Worm (Caenorhabditis elegans) whole organism, early embryonic: ENCODE data around the gene D2062.4.

Source experiments
- B0310.2 ChIP-seq: sonication (generic microtip); optimal IDR thresholded peaks from 2 replicates; lab custom pipeline; 2016; ENCODE audit warnings: mild to moderate bottlenecking, missing genetic modification characterization, missing compliant biosample characterization
- F13C5.2 ChIP-seq: sonication (generic microtip); optimal IDR thresholded peaks from 2 replicates; lab custom pipeline; 2017; ENCODE audit warnings: mild to moderate bottlenecking, missing genetic modification characterization, inconsistent platforms, missing compliant biosample characterization
- aly-1 ChIP-seq: sonication (generic microtip); optimal IDR thresholded peaks from 2 replicates; lab custom pipeline; 2016; ENCODE audit warnings: missing genetic modification characterization, missing compliant biosample characterization
- ama-1 ChIP-seq: fragments of 150-350 bp; optimal IDR thresholded peaks from 2 replicates; lab custom pipeline; 2014
- ceh-13 ChIP-seq: fragments of 200-800 bp; sonication (Bioruptor generic); optimal IDR thresholded peaks from 2 replicates; lab custom pipeline; 2018; ENCODE audit warnings: mild to moderate bottlenecking, missing genetic modification characterization, missing compliant biosample characterization
- ceh-36 ChIP-seq: sonication (generic microtip); optimal IDR thresholded peaks from 2 replicates; lab custom pipeline; 2016; ENCODE audit warnings: missing genetic modification characterization, inconsistent platforms, missing compliant biosample characterization
- ets-7 ChIP-seq: sonication (generic microtip); optimal IDR thresholded peaks from 2 replicates; lab custom pipeline; 2016; ENCODE audit warnings: missing genotype, missing genetic modification characterization, missing compliant biosample characterization
- flt-1 ChIP-seq: fragments of 200-800 bp; sonication (Bioruptor generic); IDR thresholded peaks from 2 replicates; pipeline ENCODE4 v1.3.6; 2022; ENCODE audit warnings: missing genetic modification characterization, missing compliant biosample characterization
- hmbx-1 ChIP-seq: sonication (generic microtip); optimal IDR thresholded peaks from 2 replicates; lab custom pipeline; 2016; ENCODE audit warnings: mild to moderate bottlenecking, missing genetic modification characterization, missing compliant biosample characterization
- hmg-4 ChIP-seq: fragments of 200-800 bp; sonication (Bioruptor generic); optimal IDR thresholded peaks from 2 replicates; lab custom pipeline; 2018; ENCODE audit warnings: mild to moderate bottlenecking, missing genetic modification characterization, missing compliant biosample characterization
- hnd-1 ChIP-seq: sonication (generic microtip); optimal IDR thresholded peaks from 2 replicates; lab custom pipeline; 2016; ENCODE audit warnings: missing genetic modification characterization, missing compliant biosample characterization
- pes-1 ChIP-seq: fragments of 200-800 bp; sonication (Bioruptor generic); IDR thresholded peaks from 2 replicates; pipeline ENCODE4 v1.3.6; 2022; ENCODE audit warnings: missing genetic modification reagents, missing genetic modification characterization, missing compliant biosample characterization
- scrt-1 ChIP-seq: fragments of 200-800 bp; sonication (Bioruptor generic); IDR thresholded peaks from 2 replicates; pipeline ENCODE4 v1.3.6; 2022; ENCODE audit warnings: missing genetic modification characterization, missing compliant biosample characterization
- sea-1 ChIP-seq: fragments of 200-800 bp; sonication (Bioruptor generic); conservative IDR thresholded peaks from 2 replicates; pipeline ENCODE4 v1.3.6; 2022; ENCODE audit warnings: missing genetic modification characterization, missing compliant biosample characterization
- tbx-11 ChIP-seq: fragments of 200-800 bp; sonication (Bioruptor generic); IDR thresholded peaks from 2 replicates; pipeline ENCODE4 v1.3.6; 2022; ENCODE audit warnings: missing genetic modification characterization, missing compliant biosample characterization
- tbx-37 ChIP-seq: fragments of 200-800 bp; sonication (Bioruptor generic); conservative IDR thresholded peaks from 2 replicates; pipeline ENCODE4 v1.3.6; 2022; ENCODE audit warnings: missing genetic modification reagents, missing genetic modification characterization, missing compliant biosample characterization
- tra-4 ChIP-seq: sonication (generic microtip); optimal IDR thresholded peaks from 2 replicates; lab custom pipeline; 2017; ENCODE audit warnings: missing genetic modification characterization, missing compliant biosample characterization

Gene D2062.4

DNA sequence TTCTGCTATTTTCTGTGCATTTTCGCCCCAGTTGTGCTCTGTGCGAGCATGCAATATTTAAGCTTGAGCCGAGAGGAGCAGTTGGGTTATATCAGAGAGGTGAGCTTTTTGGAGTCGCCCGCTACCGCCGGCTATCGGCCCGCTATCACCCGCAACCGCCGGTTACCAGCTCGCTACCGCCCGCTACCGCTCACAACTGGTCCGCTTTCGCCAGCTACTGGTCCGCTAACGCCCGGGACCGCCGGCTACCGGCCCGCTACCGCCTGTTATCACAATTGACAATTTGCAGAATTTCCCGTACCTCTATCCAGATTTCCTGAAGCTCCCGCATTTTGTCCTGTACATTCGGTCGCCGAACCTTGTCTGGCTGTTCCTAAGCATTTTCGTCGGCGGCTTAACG lies 5.2 kb downstream of the D2062.4 start:
- TF ChIP-seq hmbx-1 (tag; lab: Kevin White, UChicago): no peak
- TF ChIP-seq tbx-37: no peak
- no peak for TF ChIP-seq ama-1 (lab: Kevin White, UChicago)
- TF ChIP-seq tra-4 (tag; lab: Kevin White, UChicago): no peak
- no peak for TF ChIP-seq tbx-11 (GFP tag; lab: Robert Waterston, UW)
- no peak for TF ChIP-seq hnd-1
- TF ChIP-seq ceh-13 (GFP tag; lab: Kevin White, UChicago): no peak
- TF ChIP-seq pes-1: no peak
- TF ChIP-seq hmg-4 (GFP tag; lab: Kevin White, UChicago): no peak
- no peak for TF ChIP-seq ets-7
- no peak for TF ChIP-seq sea-1 (GFP tag; lab: Robert Waterston, UW)
- no peak for TF ChIP-seq scrt-1 (GFP tag; lab: Robert Waterston, UW)
- TF ChIP-seq flt-1 (GFP tag; lab: Robert Waterston, UW): no peak
- TF ChIP-seq B0310.2 (tag; lab: Kevin White, UChicago): no peak
- TF ChIP-seq F13C5.2 (tag; lab: Kevin White, UChicago): no peak

DNA sequence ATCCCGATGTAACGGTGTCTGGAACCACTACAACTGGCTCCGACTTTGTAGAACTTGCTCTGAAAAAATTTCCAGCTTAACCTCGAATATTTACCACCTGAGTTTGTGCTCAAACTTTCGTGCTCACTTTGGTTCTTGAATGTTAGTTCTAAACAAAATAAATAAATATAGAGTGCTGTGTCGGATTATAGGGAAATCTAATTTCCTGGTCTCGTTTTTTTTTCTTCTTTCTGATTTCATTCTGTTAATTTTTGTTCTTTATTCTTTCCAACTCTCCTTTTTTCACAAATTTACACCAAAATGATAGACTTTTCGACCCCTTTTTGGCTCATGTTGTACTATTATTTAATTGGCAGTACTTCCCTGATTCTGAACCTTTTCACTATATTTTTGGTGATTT lies 6.1 kb downstream of the D2062.4 start, which contains the start of gene sri-37:
TSS of gene sri-37 (plus strand) at position 301 of the 400 bp plus-strand sequence.
- no peak for TF ChIP-seq tbx-37
- TF ChIP-seq pes-1: no peak
- no peak for TF ChIP-seq ceh-13 (GFP tag; lab: Kevin White, UChicago)
- no peak for TF ChIP-seq hmbx-1 (tag; lab: Kevin White, UChicago)
- no peak for TF ChIP-seq ets-7
- TF ChIP-seq hmg-4 (GFP tag; lab: Kevin White, UChicago): no peak
- no peak for TF ChIP-seq sea-1 (GFP tag; lab: Robert Waterston, UW)
- no peak for TF ChIP-seq ceh-36 (tag; lab: Kevin White, UChicago)
- no peak for TF ChIP-seq tra-4 (tag; lab: Kevin White, UChicago)
- TF ChIP-seq hnd-1: no peak
- no peak for TF ChIP-seq scrt-1 (GFP tag; lab: Robert Waterston, UW)
- no peak for TF ChIP-seq B0310.2 (tag; lab: Kevin White, UChicago)
- TF ChIP-seq tbx-11 (GFP tag; lab: Robert Waterston, UW): no peak
- no peak for TF ChIP-seq F13C5.2 (tag; lab: Kevin White, UChicago)
- no peak for TF ChIP-seq aly-1 (tag; lab: Kevin White, UChicago)
- no peak for TF ChIP-seq flt-1 (GFP tag; lab: Robert Waterston, UW)
- no peak for TF ChIP-seq ama-1 (lab: Kevin White, UChicago)

DNA sequence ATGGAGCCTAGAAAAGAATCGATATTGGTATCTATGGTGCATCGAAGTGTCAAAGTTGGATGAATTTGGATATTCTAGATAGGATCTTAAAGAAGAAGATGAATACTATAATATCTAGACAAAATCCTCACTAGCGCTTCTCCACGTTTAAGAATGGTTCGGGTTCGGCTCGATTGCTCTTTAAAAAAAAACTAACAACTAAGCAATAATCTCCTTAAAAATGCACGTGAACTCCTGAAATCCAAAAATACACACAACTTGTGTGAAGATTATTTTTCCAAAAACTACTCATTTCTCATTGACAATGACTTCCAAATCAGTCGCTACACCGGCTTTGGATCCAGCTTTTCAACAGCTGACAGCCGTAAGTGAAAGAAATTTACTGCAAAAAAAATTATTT lies 8.0 kb downstream of the D2062.4 start, which contains the start of gene D2062.1:
TSS of gene D2062.1 (plus strand) at position 301 of the 400 bp plus-strand sequence.
- TF ChIP-seq hmbx-1 (tag; lab: Kevin White, UChicago) (no peak), B0310.2 (tag; lab: Kevin White, UChicago) (no peak), ceh-13 (GFP tag; lab: Kevin White, UChicago) (no peak), tbx-11 (GFP tag; lab: Robert Waterston, UW) (no peak), ama-1 (lab: Kevin White, UChicago) (no peak), ceh-36 (tag; lab: Kevin White, UChicago) (no peak), hmg-4 (GFP tag; lab: Kevin White, UChicago) (no peak), hnd-1 (no peak)

DNA sequence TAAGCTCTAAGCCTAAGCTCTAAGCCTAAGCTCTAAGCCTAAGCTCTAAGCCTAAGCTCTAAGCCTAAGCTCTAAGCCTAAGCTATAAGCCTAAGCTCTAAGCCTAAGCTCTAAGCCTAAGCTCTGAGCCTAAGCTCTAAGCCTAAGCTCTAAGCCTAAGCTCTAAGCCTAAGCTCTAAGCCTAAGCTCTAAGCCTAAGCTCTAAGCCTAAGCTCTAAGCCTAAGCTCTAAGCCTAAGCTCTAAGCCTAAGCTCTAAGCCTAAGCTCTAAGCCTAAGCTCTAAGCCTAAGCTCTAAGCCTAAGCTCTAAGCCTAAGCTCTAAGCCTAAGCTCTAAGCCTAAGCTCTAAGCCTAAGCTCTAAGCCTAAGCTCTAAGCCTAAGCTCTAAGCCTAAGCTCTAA lies 9.0 kb downstream of the D2062.4 start:
- TF ChIP-seq ceh-36 (tag; lab: Kevin White, UChicago): peak; percentile 76

DNA sequence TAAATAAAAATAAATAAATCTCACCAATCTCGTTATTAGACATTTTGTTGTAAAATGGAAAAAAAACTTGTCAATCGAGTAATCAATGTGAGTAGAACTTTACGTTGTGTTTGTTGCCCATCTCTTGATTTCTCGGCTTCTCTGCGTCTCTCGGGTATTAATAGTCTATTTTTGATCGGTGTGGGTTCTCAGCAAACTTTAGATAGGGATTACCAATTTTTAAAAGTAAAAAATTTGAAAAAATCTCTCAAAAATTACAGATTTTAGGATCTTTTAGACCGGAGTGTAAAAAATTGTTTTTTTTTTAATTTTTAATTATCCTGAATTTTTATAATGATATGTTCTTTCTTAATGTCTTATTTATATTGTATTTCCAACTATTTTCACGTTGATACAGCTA lies 14.2 kb downstream of the D2062.4 start, which contains the start of gene F22E5.21:
TSS of gene F22E5.21 (minus strand) at position 101 of the 400 bp plus-strand sequence.
- TF ChIP-seq F13C5.2 (tag; lab: Kevin White, UChicago) (no peak), hmbx-1 (tag; lab: Kevin White, UChicago) (no peak), B0310.2 (tag; lab: Kevin White, UChicago) (no peak), ceh-36 (tag; lab: Kevin White, UChicago) (no peak), aly-1 (tag; lab: Kevin White, UChicago) (no peak), hnd-1 (no peak), flt-1 (GFP tag; lab: Robert Waterston, UW) (no peak), pes-1 (no peak)

DNA sequence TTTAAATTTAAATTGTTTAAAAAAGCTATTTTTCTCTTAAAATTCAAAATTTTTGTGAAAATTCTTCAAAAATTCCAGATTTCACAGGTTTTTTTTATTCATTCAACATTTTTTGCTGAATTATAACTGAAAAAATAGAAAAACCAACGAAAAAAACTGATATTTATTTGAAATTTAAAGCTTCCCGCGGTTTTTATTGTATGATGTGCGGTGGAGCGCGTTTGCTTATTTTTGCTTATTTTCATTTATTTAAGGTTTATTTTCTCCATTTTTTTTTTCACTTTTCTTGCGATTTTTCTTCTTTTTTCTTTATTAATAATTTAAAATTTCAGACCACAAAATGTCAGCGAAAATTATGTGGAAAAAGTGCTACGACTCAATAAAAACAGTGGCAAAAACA lies 14.9 kb downstream of the D2062.4 start, which contains the start of gene F22E5.9:
TSS of gene F22E5.9 (plus strand) at position 327 of the 400 bp plus-strand sequence.
- TF ChIP-seq sea-1 (GFP tag; lab: Robert Waterston, UW): no peak
- TF ChIP-seq hmbx-1 (tag; lab: Kevin White, UChicago): no peak
- no peak for TF ChIP-seq F13C5.2 (tag; lab: Kevin White, UChicago)
- TF ChIP-seq scrt-1 (GFP tag; lab: Robert Waterston, UW): no peak
- no peak for TF ChIP-seq tra-4 (tag; lab: Kevin White, UChicago)
- no peak for TF ChIP-seq ceh-36 (tag; lab: Kevin White, UChicago)
- TF ChIP-seq ama-1 (lab: Kevin White, UChicago): no peak
- no peak for TF ChIP-seq ets-7
- no peak for TF ChIP-seq tbx-11 (GFP tag; lab: Robert Waterston, UW)
- TF ChIP-seq pes-1: no peak
- TF ChIP-seq B0310.2 (tag; lab: Kevin White, UChicago): no peak
- no peak for TF ChIP-seq hnd-1
- TF ChIP-seq flt-1 (GFP tag; lab: Robert Waterston, UW): no peak
- no peak for TF ChIP-seq ceh-13 (GFP tag; lab: Kevin White, UChicago)
- TF ChIP-seq hmg-4 (GFP tag; lab: Kevin White, UChicago): no peak

DNA sequence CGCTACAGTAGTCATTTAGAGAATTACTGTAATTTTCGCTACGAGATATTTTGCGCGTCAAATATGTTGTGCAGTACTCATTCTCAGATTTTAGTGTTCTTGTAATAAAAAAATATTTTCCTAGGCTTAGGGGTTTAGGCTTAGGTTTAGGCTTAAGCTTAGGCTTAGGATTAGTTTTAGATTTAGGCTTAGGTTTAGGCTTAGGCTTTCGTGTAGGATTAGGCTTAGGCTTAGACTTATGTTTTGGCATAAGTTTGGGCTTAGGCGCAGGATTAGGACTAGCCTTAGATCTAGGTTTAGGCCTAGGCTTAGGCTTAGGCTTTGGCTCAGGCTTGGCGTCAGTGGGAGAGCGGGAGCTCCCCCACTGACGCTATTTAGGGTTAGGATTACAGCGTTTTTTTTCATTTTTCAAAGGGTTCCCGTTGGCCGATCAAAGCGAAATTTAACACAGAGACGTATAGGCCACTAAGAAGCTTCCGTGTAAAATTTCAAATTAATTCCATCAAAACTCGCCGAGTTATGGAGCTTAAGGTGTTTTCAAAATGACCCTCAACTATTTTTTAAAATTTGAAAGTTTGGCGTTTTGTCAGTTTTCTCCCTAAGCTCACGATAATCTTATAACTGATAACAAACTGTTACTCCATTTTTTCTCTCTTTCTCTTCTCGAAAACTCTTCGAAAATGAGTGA lies 16.3 kb downstream of the D2062.4 start, which contains the start of gene F22E5.8:
TSS of gene F22E5.8 (plus strand) at position 638 of the 688 bp plus-strand sequence.
- TF ChIP-seq ceh-36 (tag; lab: Kevin White, UChicago): peak; percentile 58
- 0 out of 2 replicates have a peak, but pooled peaks have one; percentile 10 for TF ChIP-seq pes-1
